Fruit fly (Drosophila melanogaster) whole organism, embryonic: ENCODE data around the gene Sbds.

Experiments used
- Atf6 ChIP-seq: fragments of 200-800 bp; sonication (Bioruptor generic); IDR thresholded peaks from 2 replicates; pipeline ENCODE4 v1.3.6; 2022; ENCODE audit warnings: missing biosample characterization, missing genetic modification characterization
- CG10543 ChIP-seq: fragments of 200-800 bp; sonication (Bioruptor generic); optimal IDR thresholded peaks from 3 replicates; lab custom pipeline; 2017; ENCODE audit warnings: missing biosample characterization, mild to moderate bottlenecking, missing genetic modification characterization, moderate library complexity
- CG10979 ChIP-seq: fragments of 200-800 bp; sonication (Bioruptor generic); optimal IDR thresholded peaks from 2 replicates; lab custom pipeline; 2018; ENCODE audit warnings: missing biosample characterization, mild to moderate bottlenecking, missing genetic modification characterization, moderate library complexity
- CG11723 ChIP-seq: fragments of 200-800 bp; sonication (Bioruptor generic); optimal IDR thresholded peaks from 2 replicates; lab custom pipeline; 2017; ENCODE audit warnings: missing biosample characterization, mild to moderate bottlenecking, missing genetic modification characterization
- CG13296 ChIP-seq: fragments of 200-800 bp; sonication (Bioruptor generic); optimal IDR thresholded peaks from 3 replicates; lab custom pipeline; 2018; ENCODE audit warnings: missing biosample characterization, mild to moderate bottlenecking, missing genetic modification characterization
- CG1602 ChIP-seq: fragments of 200-800 bp; sonication (Bioruptor generic); optimal IDR thresholded peaks from 3 replicates; lab custom pipeline; 2016; ENCODE audit warnings: missing biosample characterization, missing genetic modification characterization
- CG16815 ChIP-seq: fragments of 200-800 bp; sonication (Bioruptor generic); optimal IDR thresholded peaks from 3 replicates; lab custom pipeline; 2017; ENCODE audit warnings: missing biosample characterization, mild to moderate bottlenecking, missing genetic modification characterization
- CG17802 ChIP-seq: fragments of 200-800 bp; sonication (Bioruptor generic); optimal IDR thresholded peaks from 2 replicates; lab custom pipeline; 2018; ENCODE audit warnings: missing biosample characterization, mild to moderate bottlenecking, missing genetic modification characterization, moderate library complexity
- CG18476 ChIP-seq: fragments of 200-800 bp; sonication (Bioruptor generic); optimal IDR thresholded peaks from 2 replicates; lab custom pipeline; 2016; ENCODE audit warnings: missing biosample characterization, mild to moderate bottlenecking, missing genetic modification characterization
- CG2116 ChIP-seq: fragments of 200-800 bp; sonication (Bioruptor generic); optimal IDR thresholded peaks from 3 replicates; lab custom pipeline; 2018; ENCODE audit warnings: missing biosample characterization, mild to moderate bottlenecking, missing genetic modification characterization
- CG2202 ChIP-seq: fragments of 200-800 bp; sonication (Bioruptor generic); optimal IDR thresholded peaks from 2 replicates; lab custom pipeline; 2018; ENCODE audit warnings: missing biosample characterization, mild to moderate bottlenecking, missing genetic modification characterization
- CG3847 ChIP-seq: fragments of 200-800 bp; sonication (Bioruptor generic); IDR thresholded peaks from 2 replicates; pipeline ENCODE4 v1.3.6; 2022; ENCODE audit warnings: missing biosample characterization, missing genetic modification characterization
- CG42726 ChIP-seq: fragments of 200-800 bp; sonication (Bioruptor generic); IDR thresholded peaks from 2 replicates; pipeline ENCODE4 v1.3.6; 2022; ENCODE audit warnings: missing biosample characterization, missing genetic modification characterization; ENCODE audit not compliant: partially characterized antibody
- CG43689 ChIP-seq: fragments of 200-800 bp; sonication (Bioruptor generic); IDR thresholded peaks from 2 replicates; pipeline ENCODE4 v1.3.6; 2022; ENCODE audit warnings: missing biosample characterization, missing genetic modification characterization
- CG6683 ChIP-seq: fragments of 200-800 bp; sonication (Bioruptor generic); optimal IDR thresholded peaks from 2 replicates; lab custom pipeline; 2017; ENCODE audit warnings: missing biosample characterization, mild to moderate bottlenecking, missing genetic modification characterization, missing genetic modification reagents
- CG7987 ChIP-seq: fragments of 200-800 bp; sonication (Bioruptor generic); optimal IDR thresholded peaks from 2 replicates; lab custom pipeline; 2018; ENCODE audit warnings: missing biosample characterization, mild to moderate bottlenecking, missing genetic modification characterization, moderate library complexity
- Chrac-16 ChIP-seq: fragments of 200-800 bp; sonication (Bioruptor generic); optimal IDR thresholded peaks from 3 replicates; lab custom pipeline; 2016; ENCODE audit warnings: missing biosample characterization, missing genetic modification characterization
- E2f1 ChIP-seq: fragments of 200-800 bp; sonication (Bioruptor generic); IDR thresholded peaks from 2 replicates; pipeline ENCODE4 v1.3.6; 2022; ENCODE audit warnings: missing biosample characterization, missing genetic modification characterization
- Eip74EF ChIP-seq, 2 experiments: fragments of 200-800 bp in 1 of 2; fragments of >200 bp in 1 of 2; sonication (Bioruptor generic) in 1 of 2; optimal IDR thresholded peaks; 2 replicates each; lab custom pipeline; 2017 to 2019; ENCODE audit warnings: missing biosample characterization in 2 of 2, missing genetic modification characterization in 2 of 2, mild to moderate bottlenecking in 1 of 2, moderate library complexity in 1 of 2
- GATAe ChIP-seq: fragments of 200-800 bp; sonication (Bioruptor generic); conservative IDR thresholded peaks from 2 replicates; pipeline ENCODE4 v1.3.6; 2022; ENCODE audit warnings: missing biosample characterization, missing genetic modification characterization
- Gsc ChIP-seq: fragments of 200-800 bp; sonication (Bioruptor generic); IDR thresholded peaks from 2 replicates; pipeline ENCODE4 v1.3.6; 2022; ENCODE audit warnings: missing biosample characterization, missing genetic modification characterization
- Hmr ChIP-seq: fragments of 200-800 bp; sonication (Bioruptor generic); optimal IDR thresholded peaks from 3 replicates; lab custom pipeline; 2017; ENCODE audit warnings: mild to moderate bottlenecking, missing biosample characterization, missing genetic modification reagents, missing genetic modification characterization
- Hr39 ChIP-seq: fragments of >200 bp; optimal IDR thresholded peaks from 2 replicates; lab custom pipeline; 2017
- Kr ChIP-seq: fragments of 200-800 bp; sonication (Bioruptor generic); optimal IDR thresholded peaks from 2 replicates; lab custom pipeline; 2017; ENCODE audit warnings: missing biosample characterization, mild to moderate bottlenecking, missing genetic modification characterization
- NC2α ChIP-seq: fragments of 200-800 bp; sonication (Bioruptor generic); optimal IDR thresholded peaks from 2 replicates; lab custom pipeline; 2016; ENCODE audit warnings: missing biosample characterization, missing genetic modification characterization
- NFAT ChIP-seq: fragments of 200-800 bp; sonication (Bioruptor generic); IDR thresholded peaks from 2 replicates; pipeline ENCODE4 v1.3.6; 2022; ENCODE audit warnings: missing biosample characterization, missing genetic modification characterization
- Poxn ChIP-seq: fragments of 200-800 bp; sonication (Bioruptor generic); IDR thresholded peaks from 2 replicates; pipeline ENCODE4 v1.3.6; 2022; ENCODE audit warnings: missing biosample characterization, missing genetic modification characterization
- Sox102F ChIP-seq: fragments of 200-800 bp; sonication (Bioruptor generic); optimal IDR thresholded peaks from 2 replicates; lab custom pipeline; 2018; ENCODE audit warnings: missing biosample characterization, mild to moderate bottlenecking, missing genetic modification characterization, moderate library complexity
- Stat92E ChIP-seq, 3 experiments: fragments of >200 bp in 2 of 3; fragments of 200-800 bp in 1 of 3; sonication (Bioruptor generic) in 1 of 3; optimal IDR thresholded peaks; 2 replicates each; lab custom pipeline; 2017 to 2019; ENCODE audit warnings: missing biosample characterization in 3 of 3, missing genetic modification characterization in 3 of 3, mild to moderate bottlenecking in 1 of 3, moderate library complexity in 1 of 3
- Usf ChIP-seq: fragments of 200-800 bp; sonication (Bioruptor generic); optimal IDR thresholded peaks from 2 replicates; lab custom pipeline; 2017; ENCODE audit warnings: missing genotype, missing biosample characterization, missing genetic modification characterization
- bsh ChIP-seq, 2 experiments: fragments of 200-800 bp; sonication (Bioruptor generic); optimal IDR thresholded peaks; 2 replicates each; lab custom pipeline; 2017 to 2018; ENCODE audit warnings: mild to moderate bottlenecking in 2 of 2, missing biosample characterization in 2 of 2, missing genetic modification characterization in 2 of 2, moderate library complexity in 1 of 2
- chif ChIP-seq, 2 experiments: fragments of 200-800 bp; sonication (Bioruptor generic); optimal IDR thresholded peaks; 3 replicates each; lab custom pipeline; 2016; ENCODE audit warnings: missing biosample characterization in 2 of 2, missing genetic modification characterization in 2 of 2
- chn ChIP-seq: fragments of 200-800 bp; sonication (Bioruptor generic); optimal IDR thresholded peaks from 2 replicates; lab custom pipeline; 2016; ENCODE audit warnings: missing biosample characterization, missing genetic modification characterization
- dpn ChIP-seq, 2 experiments: fragments of 200-800 bp; sonication (Bioruptor generic); optimal IDR thresholded peaks; 3 replicates each; lab custom pipeline; 2016; ENCODE audit warnings: missing biosample characterization in 2 of 2, missing genetic modification characterization in 2 of 2
- ems ChIP-seq: fragments of 200-800 bp; sonication (Bioruptor generic); optimal IDR thresholded peaks from 3 replicates; lab custom pipeline; 2016; ENCODE audit warnings: missing biosample characterization, missing genetic modification characterization
- esg ChIP-seq: fragments of 200-800 bp; sonication (Bioruptor generic); conservative IDR thresholded peaks from 2 replicates; pipeline ENCODE4 v1.3.6; 2022; ENCODE audit warnings: missing biosample characterization, missing genetic modification characterization
- fd96Cb ChIP-seq: fragments of 200-800 bp; sonication (Bioruptor generic); optimal IDR thresholded peaks from 2 replicates; lab custom pipeline; 2018; ENCODE audit warnings: missing biosample characterization, mild to moderate bottlenecking, missing genetic modification characterization, moderate library complexity
- fru ChIP-seq: fragments of >200 bp; optimal IDR thresholded peaks from 2 replicates; lab custom pipeline; 2017
- grau ChIP-seq: fragments of 200-800 bp; optimal IDR thresholded peaks from 3 replicates; lab custom pipeline; 2019; ENCODE audit warnings: missing biosample characterization, mild to moderate bottlenecking, missing genetic modification characterization, moderate library complexity
- her ChIP-seq: fragments of 200-800 bp; sonication (Bioruptor generic); optimal IDR thresholded peaks from 2 replicates; lab custom pipeline; 2016; ENCODE audit warnings: missing biosample characterization, missing genetic modification characterization
- kni ChIP-seq: fragments of 200-800 bp; sonication (Bioruptor generic); optimal IDR thresholded peaks from 3 replicates; lab custom pipeline; 2017; ENCODE audit warnings: mild to moderate bottlenecking, missing biosample characterization, missing genetic modification reagents, missing genetic modification characterization
- lab ChIP-seq: fragments of 200-800 bp; sonication (Bioruptor generic); optimal IDR thresholded peaks from 3 replicates; lab custom pipeline; 2017; ENCODE audit warnings: missing biosample characterization, missing genetic modification characterization, mild to moderate bottlenecking, moderate library complexity, missing genetic modification reagents
- org-1 ChIP-seq: fragments of 200-800 bp; sonication (Bioruptor generic); optimal IDR thresholded peaks from 2 replicates; lab custom pipeline; 2017; ENCODE audit warnings: missing biosample characterization, missing genetic modification characterization
- p53 ChIP-seq: fragments of 200-800 bp; sonication (Bioruptor generic); optimal IDR thresholded peaks from 2 replicates; lab custom pipeline; 2016; ENCODE audit warnings: missing biosample characterization, missing genetic modification characterization
- salm ChIP-seq: fragments of 200-800 bp; sonication (Bioruptor generic); optimal IDR thresholded peaks from 2 replicates; lab custom pipeline; 2018; ENCODE audit warnings: missing biosample characterization, mild to moderate bottlenecking, missing genetic modification characterization
- sisA ChIP-seq: fragments of 200-800 bp; sonication (Bioruptor generic); IDR thresholded peaks from 2 replicates; pipeline ENCODE4 v1.3.6; 2022; ENCODE audit warnings: missing biosample characterization, missing genetic modification characterization
- tll ChIP-seq, 2 experiments: fragments of 200-800 bp in 1 of 2; fragments of >200 bp in 1 of 2; sonication (Bioruptor generic) in 1 of 2; optimal IDR thresholded peaks; 2 replicates each; lab custom pipeline; 2017 to 2019; ENCODE audit warnings: missing biosample characterization in 2 of 2, missing genetic modification characterization in 2 of 2, mild to moderate bottlenecking in 1 of 2, moderate library complexity in 1 of 2
- ttk ChIP-seq: fragments of 200-800 bp; sonication (Bioruptor generic); IDR thresholded peaks from 2 replicates; pipeline ENCODE4 v2.1.2; 2022; ENCODE audit warnings: missing biosample characterization, missing genetic modification characterization
- tup ChIP-seq: fragments of 200-800 bp; sonication (Bioruptor generic); optimal IDR thresholded peaks from 2 replicates; lab custom pipeline; 2016; ENCODE audit warnings: missing biosample characterization, mild to moderate bottlenecking, missing genetic modification characterization, moderate library complexity
- wek ChIP-seq: fragments of 200-800 bp; sonication (Bioruptor generic); optimal IDR thresholded peaks from 3 replicates; lab custom pipeline; 2018; ENCODE audit warnings: missing biosample characterization, mild to moderate bottlenecking, missing genetic modification characterization, moderate library complexity
- yki ChIP-seq: fragments of >200 bp; optimal IDR thresholded peaks from 3 replicates; lab custom pipeline; 2018

The Sbds gene

dm6 chr3L:6703368-6703807, 49.3 kb upstream of the Sbds start, which contains the start of gene SP1173 (continued):
- TF ChIP-seq CG11723 (GFP tag; lab: Kevin White, UChicago): no peak
- TF ChIP-seq p53 (GFP tag; lab: Kevin White, UChicago): no peak
- TF ChIP-seq wek (GFP tag; lab: Kevin White, UChicago): peak; percentile 52
- no peak for TF ChIP-seq CG43689 (GFP tag; lab: Robert Waterston, UW)
- no peak for TF ChIP-seq CG2202
- TF ChIP-seq ems (GFP tag; lab: Kevin White, UChicago): no peak
- no peak for TF ChIP-seq NC2α
- TF ChIP-seq her (GFP tag; lab: Kevin White, UChicago): peak; percentile 68
- TF ChIP-seq Poxn (GFP tag; lab: Robert Waterston, UW): no peak
- TF ChIP-seq CG18476: no peak
- peak in 1 of 2 experiments; percentile 52 for TF ChIP-seq Eip74EF (GFP tag; optimal IDR thresholded peaks at IDR 0.05; lab: Kevin White, UChicago)
- peak; percentile 35; the same call in 1 of the 2 replicates for TF ChIP-seq CG3847 (GFP tag; lab: Robert Waterston, UW)
- no peak for TF ChIP-seq yki
- TF ChIP-seq GATAe: no peak
- peak; percentile 61 for TF ChIP-seq lab (GFP tag; lab: Kevin White, UChicago)
- peak; percentile 21 for TF ChIP-seq kni (GFP tag; lab: Kevin White, UChicago)
- TF ChIP-seq grau (tag; lab: Kevin White, UChicago): peak; percentile 31
- no peak for TF ChIP-seq CG1602 (GFP tag; lab: Kevin White, UChicago)
- TF ChIP-seq CG10979 (tag; lab: Kevin White, UChicago): peak; percentile 16
- no peak for TF ChIP-seq CG16815 (GFP tag; lab: Kevin White, UChicago)
- TF ChIP-seq NFAT (GFP tag; lab: Robert Waterston, UW): peak; percentile 64
- TF ChIP-seq Kr (GFP tag; lab: Kevin White, UChicago): peak; percentile 60
- peak; percentile 50; the same call in 1 of the 2 replicates for TF ChIP-seq E2f1 (GFP tag; lab: Robert Waterston, UW)
- TF ChIP-seq bsh (GFP tag; optimal IDR thresholded peaks at IDR 0.05; lab: Kevin White, UChicago): peak in 1 of 2 experiments; percentile 23
- no peak for TF ChIP-seq fru
- peak; percentile 75 for TF ChIP-seq Atf6
- no peak for TF ChIP-seq Hr39 (lab: Kevin White, UChicago)
- TF ChIP-seq tll (GFP tag; optimal IDR thresholded peaks at IDR 0.05; lab: Kevin White, UChicago): peak in 1 of 2 experiments; percentile 16
- no peak for TF ChIP-seq esg (GFP tag; lab: Robert Waterston, UW)
- peak in 1 of 3 experiments; percentile 53 for TF ChIP-seq Stat92E (GFP tag; optimal IDR thresholded peaks at IDR 0.05; lab: Kevin White, UChicago)
- no peak for TF ChIP-seq salm (tag; lab: Kevin White, UChicago)
- TF ChIP-seq Hmr: peak; percentile 48
- TF ChIP-seq CG17802: no peak
- peak; percentile 80 for TF ChIP-seq CG10543 (GFP tag; lab: Kevin White, UChicago)
- no peak for TF ChIP-seq chif (GFP tag; optimal IDR thresholded peaks at IDR 0.05; lab: Kevin White, UChicago)
- TF ChIP-seq CG2116 (GFP tag; lab: Kevin White, UChicago): peak; percentile 3
- TF ChIP-seq Gsc (GFP tag; lab: Robert Waterston, UW): no peak
- TF ChIP-seq org-1 (GFP tag; lab: Kevin White, UChicago): peak; percentile 13
- no peak for TF ChIP-seq Chrac-16 (GFP tag; lab: Kevin White, UChicago)
- TF ChIP-seq CG7987: peak; percentile 30
- TF ChIP-seq CG6683 (GFP tag; lab: Kevin White, UChicago): no peak
- TF ChIP-seq sisA (GFP tag; lab: Robert Waterston, UW): no peak
- peak; percentile 62; the same call in 1 of the 2 replicates for TF ChIP-seq CG42726 (GFP tag; lab: Robert Waterston, UW)
- TF ChIP-seq Usf (GFP tag; lab: Kevin White, UChicago): no peak
- TF ChIP-seq chn (GFP tag; lab: Kevin White, UChicago): peak; percentile 20
- TF ChIP-seq ttk (GFP tag; lab: Robert Waterston, UW): peak; percentile 34; the same call in 1 of the 2 replicates
- no peak for TF ChIP-seq Sox102F (GFP tag; lab: Kevin White, UChicago)
- TF ChIP-seq fd96Cb (tag; lab: Kevin White, UChicago): no peak
- TF ChIP-seq dpn (GFP tag; optimal IDR thresholded peaks at IDR 0.05; lab: Kevin White, UChicago): peak; percentile 26 to 48
- TF ChIP-seq CG13296: peak; percentile 43
- TF ChIP-seq tup (GFP tag; lab: Kevin White, UChicago): no peak
